Worm (Caenorhabditis elegans): Measurements from ENCODE around the gene mltn-10.

- no peak for TF ChIP-seq ham-2 (GFP tag; optimal IDR thresholded peaks at IDR 0.05)
- no peak for TF ChIP-seq nhr-237 (tag; optimal IDR thresholded peaks at IDR 0.05)
- no peak for TF ChIP-seq nhr-76 (tag; optimal IDR thresholded peaks at IDR 0.05)
- no peak for TF ChIP-seq mep-1 (tag; optimal IDR thresholded peaks at IDR 0.05)
- no peak for TF ChIP-seq snpc-4 (tag; optimal IDR thresholded peaks at IDR 0.05)
- no peak for TF ChIP-seq tbx-8 (GFP tag; optimal IDR thresholded peaks at IDR 0.05)
- TF ChIP-seq mab-5 (tag; optimal IDR thresholded peaks at IDR 0.05): no peak
- TF ChIP-seq elt-3 (tag; optimal IDR thresholded peaks at IDR 0.05): no peak
- no peak for TF ChIP-seq unc-62 (GFP tag; optimal IDR thresholded peaks at IDR 0.05)
- TF ChIP-seq cnd-1 (tag; optimal IDR thresholded peaks at IDR 0.05): no peak
- no peak for TF ChIP-seq lin-13 (tag; optimal IDR thresholded peaks at IDR 0.05)
These were observed 23.5 kb upstream of the mltn-10 start for ce11 chrII:14599284-14599862.

Data from whole organism, mixed stage, embryonic.